Worm (Caenorhabditis elegans) whole organism, L3 larva: ENCODE measurements around the gene rab-35.
A peak's percentile ranks its signal among the peaks of the same experiment; 100 is the strongest.

Experiments
- R02D3.7 ChIP-seq: fragments of 150-350 bp; optimal IDR thresholded peaks from 2 replicates; lab custom pipeline; 2014; ENCODE audit warnings: missing biosample characterization, missing genetic modification characterization
- ZK546.5 ChIP-seq: sonication (generic microtip); optimal IDR thresholded peaks from 2 replicates; lab custom pipeline; 2017; ENCODE audit warnings: missing biosample characterization, missing genetic modification characterization
- aly-2 ChIP-seq: fragments of 150-350 bp; optimal IDR thresholded peaks from 2 replicates; lab custom pipeline; 2014; ENCODE audit warnings: missing biosample characterization, missing genetic modification characterization
- ama-1 ChIP-seq: fragments of 150-350 bp; optimal IDR thresholded peaks from 2 replicates; lab custom pipeline; 2018
- ceh-16 ChIP-seq: sonication (generic microtip); optimal IDR thresholded peaks from 2 replicates; lab custom pipeline; 2017; ENCODE audit warnings: missing biosample characterization, missing genetic modification characterization
- ceh-28 ChIP-seq: fragments of 150-350 bp; optimal IDR thresholded peaks from 2 replicates; lab custom pipeline; 2014; ENCODE audit warnings: missing biosample characterization, missing genetic modification reagents, missing genetic modification characterization
- ceh-82 ChIP-seq: fragments of 150-350 bp; optimal IDR thresholded peaks from 2 replicates; lab custom pipeline; 2014; ENCODE audit warnings: missing biosample characterization, missing genetic modification characterization
- daf-12 ChIP-seq: fragments of 150-350 bp; optimal IDR thresholded peaks from 2 replicates; lab custom pipeline; 2014; ENCODE audit warnings: missing biosample characterization, missing genetic modification reagents, missing genetic modification characterization
- egl-27 ChIP-seq: sonication (generic microtip); optimal IDR thresholded peaks from 4 replicates; lab custom pipeline; 2017; ENCODE audit warnings: missing biosample characterization, missing genetic modification reagents, missing genetic modification characterization
- egl-5 ChIP-seq: fragments of 150-350 bp; optimal IDR thresholded peaks from 2 replicates; lab custom pipeline; 2017; ENCODE audit warnings: missing biosample characterization, missing genetic modification reagents, missing genetic modification characterization, inconsistent platforms
- elt-1 ChIP-seq: fragments of 150-350 bp; optimal IDR thresholded peaks from 2 replicates; lab custom pipeline; 2014; ENCODE audit warnings: missing biosample characterization, missing genetic modification characterization
- elt-2 ChIP-seq: sonication (generic microtip); optimal IDR thresholded peaks from 2 replicates; lab custom pipeline; 2016; ENCODE audit warnings: missing genetic modification reagents, mild to moderate bottlenecking, missing genetic modification characterization, missing compliant biosample characterization
- fkh-10 ChIP-seq: sonication (generic microtip); optimal IDR thresholded peaks from 2 replicates; lab custom pipeline; 2017; ENCODE audit warnings: missing biosample characterization, missing genetic modification reagents, missing genetic modification characterization
- fkh-2 ChIP-seq: fragments of 150-350 bp; optimal IDR thresholded peaks from 2 replicates; lab custom pipeline; 2014; ENCODE audit warnings: missing biosample characterization, missing genetic modification reagents, missing genetic modification characterization
- hmg-11 ChIP-seq: sonication (generic microtip); optimal IDR thresholded peaks from 2 replicates; lab custom pipeline; 2016; ENCODE audit warnings: missing genetic modification characterization, missing compliant biosample characterization
- jun-1 ChIP-seq: fragments of 150-350 bp; optimal IDR thresholded peaks from 2 replicates; lab custom pipeline; 2014; ENCODE audit warnings: missing biosample characterization, missing genetic modification reagents, missing genetic modification characterization
- lin-15B ChIP-seq: fragments of 150-350 bp; optimal IDR thresholded peaks from 2 replicates; lab custom pipeline; 2014; ENCODE audit warnings: missing biosample characterization, missing genetic modification characterization
- lin-39 ChIP-seq: fragments of 150-350 bp; optimal IDR thresholded peaks from 2 replicates; lab custom pipeline; 2018; ENCODE audit warnings: missing biosample characterization, missing genetic modification reagents, missing genetic modification characterization
- mdl-1 ChIP-seq: fragments of 150-350 bp; optimal IDR thresholded peaks from 2 replicates; lab custom pipeline; 2014; ENCODE audit warnings: missing biosample characterization, missing genetic modification characterization
- nfya-1 ChIP-seq: sonication (generic microtip); optimal IDR thresholded peaks from 2 replicates; lab custom pipeline; 2017; ENCODE audit warnings: missing genetic modification characterization, mild to moderate bottlenecking, missing compliant biosample characterization, antibody characterized with exemption, moderate library complexity; ENCODE audit not compliant: insufficient read depth
- nhr-11 ChIP-seq: fragments of 150-350 bp; optimal IDR thresholded peaks from 2 replicates; lab custom pipeline; 2014; ENCODE audit warnings: missing biosample characterization, missing genetic modification characterization
- nhr-23 ChIP-seq: fragments of 150-350 bp; optimal IDR thresholded peaks from 2 replicates; lab custom pipeline; 2014; ENCODE audit warnings: missing biosample characterization, missing genetic modification reagents, missing genetic modification characterization
- nhr-25 ChIP-seq: sonication (generic microtip); optimal IDR thresholded peaks from 2 replicates; lab custom pipeline; 2017; ENCODE audit warnings: missing biosample characterization, missing genetic modification characterization
- nhr-43 ChIP-seq: sonication (generic microtip); optimal IDR thresholded peaks from 2 replicates; lab custom pipeline; 2016; ENCODE audit warnings: mild to moderate bottlenecking, missing genetic modification characterization, missing compliant biosample characterization; ENCODE audit not compliant: poor library complexity, severe bottlenecking
- nhr-67 ChIP-seq: fragments of 150-350 bp; optimal IDR thresholded peaks from 2 replicates; lab custom pipeline; 2014; ENCODE audit warnings: missing biosample characterization, missing genetic modification characterization
- pha-4 ChIP-seq: fragments of 150-350 bp; optimal IDR thresholded peaks from 2 replicates; lab custom pipeline; 2014; ENCODE audit warnings: missing biosample characterization, missing genetic modification reagents, missing genetic modification characterization
- pqm-1 ChIP-seq: fragments of 150-350 bp; optimal IDR thresholded peaks from 2 replicates; lab custom pipeline; 2017; ENCODE audit warnings: missing biosample characterization, missing genetic modification characterization, inconsistent platforms
- skn-1 ChIP-seq: fragments of 150-350 bp; optimal IDR thresholded peaks from 2 replicates; lab custom pipeline; 2014; ENCODE audit warnings: missing biosample characterization, missing genetic modification characterization
- snpc-4 ChIP-seq: fragments of 150-350 bp; optimal IDR thresholded peaks from 2 replicates; lab custom pipeline; 2014; ENCODE audit warnings: missing biosample characterization, missing genetic modification characterization
- tbx-2 ChIP-seq: sonication (generic microtip); optimal IDR thresholded peaks from 2 replicates; lab custom pipeline; 2016; ENCODE audit warnings: mild to moderate bottlenecking, missing genetic modification characterization, missing compliant biosample characterization
- unc-39 ChIP-seq: sonication (generic microtip); optimal IDR thresholded peaks from 4 replicates; lab custom pipeline; 2017; ENCODE audit warnings: missing biosample characterization, missing genetic modification characterization
- ztf-11 ChIP-seq: fragments of 150-350 bp; optimal IDR thresholded peaks from 2 replicates; lab custom pipeline; 2014; ENCODE audit warnings: missing biosample characterization, missing genetic modification characterization

rab-35 gene

ce11 chrIII:11317164-11317620, 5.8 kb upstream of the rab-35 start, which contains the start of gene mcm-10:
Gene mcm-10, plus strand, starts transcription at chrIII:11317570.
- no peak for TF ChIP-seq aly-2 (tag; lab: Kevin White, UChicago)
- no peak for TF ChIP-seq elt-1 (tag; lab: Kevin White, UChicago)
- peak; percentile 45 for TF ChIP-seq fkh-10 (GFP tag; lab: Kevin White, UChicago)
- peak; percentile 39 for TF ChIP-seq nhr-23
- TF ChIP-seq nhr-25 (tag; lab: Kevin White, UChicago), result peak; percentile 46
- TF ChIP-seq ceh-82 (tag; lab: Kevin White, UChicago), result no peak
- peak; percentile 11 for TF ChIP-seq ama-1
- TF ChIP-seq pqm-1 (tag; lab: Kevin White, UChicago), result peak; percentile 12
- peak; percentile 18 for TF ChIP-seq R02D3.7 (tag; lab: Kevin White, UChicago)
- TF ChIP-seq skn-1 (tag; lab: Kevin White, UChicago), result peak; percentile 36
- TF ChIP-seq lin-15B (tag; lab: Kevin White, UChicago), result peak; percentile 72
- TF ChIP-seq ceh-28 (tag; lab: Kevin White, UChicago), result peak; percentile 35
- peak; percentile 83 for TF ChIP-seq hmg-11
- TF ChIP-seq lin-39 (tag; lab: Kevin White, UChicago), result peak; percentile 43
- TF ChIP-seq pha-4 (tag; lab: Kevin White, UChicago), result peak; percentile 23
- peak; percentile 63 for TF ChIP-seq jun-1
- peak; percentile 67 for TF ChIP-seq nfya-1
- TF ChIP-seq nhr-43 (tag; lab: Kevin White, UChicago), result no peak
- TF ChIP-seq tbx-2 (tag; lab: Kevin White, UChicago), result no peak
- TF ChIP-seq egl-5, result peak; percentile 20
- TF ChIP-seq elt-2 (tag; lab: Kevin White, UChicago), result peak; percentile 38
- TF ChIP-seq, all 47 proteins: peak for 16

ce11 chrIII:11290554-11290953, 20.8 kb downstream of the rab-35 start, which contains the start of the genes gly-9, mib-1 and smc-3:
Gene gly-9, minus strand, starts transcription at chrIII:11290580.
Gene mib-1, minus strand, starts transcription at chrIII:11290676.
Gene smc-3, plus strand, starts transcription at chrIII:11290904.
- TF ChIP-seq nhr-23 (peak; percentile 78), elt-1 (tag; lab: Kevin White, UChicago) (no peak), ztf-11 (tag; lab: Kevin White, UChicago) (no peak), fkh-2 (tag; lab: Kevin White, UChicago) (no peak), nfya-1 (peak; percentile 67), hmg-11 (peak; percentile 74), lin-15B (tag; lab: Kevin White, UChicago) (peak; percentile 81), snpc-4 (peak; percentile 35), egl-5 (peak; percentile 45), nhr-43 (tag; lab: Kevin White, UChicago) (no peak), nhr-25 (tag; lab: Kevin White, UChicago) (peak; percentile 46), lin-39 (tag; lab: Kevin White, UChicago) (peak; percentile 52), pha-4 (tag; lab: Kevin White, UChicago) (peak; percentile 71)
- TF ChIP-seq, all 47 proteins: peak for 9

- TF ChIP-seq nfya-1 (no peak), unc-39 (tag; lab: Kevin White, UChicago) (no peak), pha-4 (tag; lab: Kevin White, UChicago) (no peak), mdl-1 (tag; lab: Kevin White, UChicago) (no peak)
These were observed 21.5 kb downstream of the rab-35 start for ce11 chrIII:11289876-11290275.

ce11 chrIII:11288295-11288694, 23.1 kb downstream of the rab-35 start:
- TF ChIP-seq ceh-28 (tag; lab: Kevin White, UChicago) (peak; percentile 24), egl-27 (no peak)

- TF ChIP-seq ceh-28 (tag; lab: Kevin White, UChicago), result peak; percentile 94
- no peak for TF ChIP-seq jun-1
- no peak for TF ChIP-seq egl-27
These were observed 24.0 kb downstream of the rab-35 start for ce11 chrIII:11287340-11287739.

- TF ChIP-seq lin-15B (tag; lab: Kevin White, UChicago) (peak; percentile 42), nhr-11 (no peak), nfya-1 (peak; percentile 60), fkh-10 (GFP tag; lab: Kevin White, UChicago) (no peak)
These were observed 25.3 kb downstream of the rab-35 start for ce11 chrIII:11286069-11286468.

- TF ChIP-seq nfya-1 (no peak), ztf-11 (tag; lab: Kevin White, UChicago) (no peak), ceh-28 (tag; lab: Kevin White, UChicago) (no peak), skn-1 (tag; lab: Kevin White, UChicago) (no peak), nhr-11 (no peak), fkh-10 (GFP tag; lab: Kevin White, UChicago) (no peak), mdl-1 (tag; lab: Kevin White, UChicago) (no peak), ceh-16 (tag; lab: Kevin White, UChicago) (no peak), ZK546.5 (tag; lab: Kevin White, UChicago) (no peak), nhr-67 (tag; lab: Kevin White, UChicago) (no peak), R02D3.7 (tag; lab: Kevin White, UChicago) (no peak), daf-12 (tag; lab: Kevin White, UChicago) (no peak), lin-39 (tag; lab: Kevin White, UChicago) (no peak), egl-27 (no peak)
These were observed 27.7 kb downstream of the rab-35 start for ce11 chrIII:11283648-11284047.
